Worm (Caenorhabditis elegans) whole organism, mixed stage, embryonic: ENCODE measurements around the gene Y53G8AR.1.

Experiments used
- M03D4.4 ChIP-seq: sonication (generic microtip); optimal IDR thresholded peaks from 2 replicates; lab custom pipeline; 2017; ENCODE audit warnings: mild to moderate bottlenecking, missing genetic modification characterization, missing compliant biosample characterization
- blmp-1 ChIP-seq: fragments of 150-350 bp; optimal IDR thresholded peaks from 2 replicates; lab custom pipeline; 2014; ENCODE audit warnings: missing biosample characterization, missing genetic modification characterization
- ceh-39 ChIP-seq: fragments of 150-350 bp; optimal IDR thresholded peaks from 2 replicates; lab custom pipeline; 2014; ENCODE audit warnings: missing biosample characterization, missing genetic modification characterization
- ceh-43 ChIP-seq: fragments of 200-800 bp; sonication (Bioruptor generic); optimal IDR thresholded peaks from 2 replicates; lab custom pipeline; 2018; ENCODE audit warnings: mild to moderate bottlenecking, missing genetic modification characterization, moderate library complexity, missing compliant biosample characterization
- ceh-83 ChIP-seq: fragments of 200-800 bp; sonication (Bioruptor generic); optimal IDR thresholded peaks from 2 replicates; lab custom pipeline; 2018; ENCODE audit warnings: mild to moderate bottlenecking, missing genetic modification characterization, missing compliant biosample characterization
- drap-1 ChIP-seq: fragments of 200-800 bp; sonication (Bioruptor generic); optimal IDR thresholded peaks from 3 replicates; lab custom pipeline; 2018; ENCODE audit warnings: mild to moderate bottlenecking, missing genetic modification characterization, missing compliant biosample characterization
- elt-1 ChIP-seq: sonication (generic microtip); optimal IDR thresholded peaks from 2 replicates; lab custom pipeline; 2017; ENCODE audit warnings: missing genetic modification characterization, mild to moderate bottlenecking, missing compliant biosample characterization, antibody characterized with exemption, moderate library complexity, borderline replicate concordance; ENCODE audit not compliant: insufficient read depth
- elt-3 ChIP-seq: fragments of 150-350 bp; optimal IDR thresholded peaks from 2 replicates; lab custom pipeline; 2014; ENCODE audit warnings: missing biosample characterization, missing genetic modification characterization
- flh-1 ChIP-seq: fragments of 200-800 bp; sonication (Bioruptor generic); optimal IDR thresholded peaks from 2 replicates; lab custom pipeline; 2018; ENCODE audit warnings: mild to moderate bottlenecking, missing genetic modification characterization, moderate library complexity, missing compliant biosample characterization
- ham-2 ChIP-seq: fragments of 200-800 bp; sonication (Bioruptor generic); optimal IDR thresholded peaks from 2 replicates; lab custom pipeline; 2018; ENCODE audit warnings: mild to moderate bottlenecking, missing genetic modification characterization, missing compliant biosample characterization
- lin-13 ChIP-seq: fragments of 150-350 bp; optimal IDR thresholded peaks from 2 replicates; lab custom pipeline; 2014; ENCODE audit warnings: missing biosample characterization, missing genetic modification characterization
- lin-32 ChIP-seq: fragments of 200-800 bp; sonication (Bioruptor generic); optimal IDR thresholded peaks from 2 replicates; lab custom pipeline; 2018; ENCODE audit warnings: mild to moderate bottlenecking, missing genetic modification characterization, missing compliant biosample characterization
- lsy-2 ChIP-seq: fragments of 150-350 bp; optimal IDR thresholded peaks from 2 replicates; lab custom pipeline; 2014; ENCODE audit warnings: missing biosample characterization, missing genetic modification characterization
- mab-5 ChIP-seq: fragments of 150-350 bp; optimal IDR thresholded peaks from 2 replicates; lab custom pipeline; 2014; ENCODE audit warnings: missing biosample characterization, missing genetic modification characterization
- mep-1 ChIP-seq: fragments of 150-350 bp; optimal IDR thresholded peaks from 2 replicates; lab custom pipeline; 2017; ENCODE audit warnings: missing biosample characterization, missing genetic modification reagents, missing genetic modification characterization, inconsistent platforms
- mls-2 ChIP-seq: sonication (generic microtip); optimal IDR thresholded peaks from 2 replicates; lab custom pipeline; 2016; ENCODE audit warnings: mild to moderate bottlenecking, missing genetic modification characterization, moderate library complexity, missing compliant biosample characterization
- nhr-12 ChIP-seq: fragments of 150-350 bp; optimal IDR thresholded peaks from 2 replicates; lab custom pipeline; 2014; ENCODE audit warnings: missing biosample characterization, missing genetic modification characterization
- nhr-2 ChIP-seq: fragments of 150-350 bp; optimal IDR thresholded peaks from 2 replicates; lab custom pipeline; 2014; ENCODE audit warnings: missing biosample characterization, missing genetic modification characterization
- nhr-237 ChIP-seq: fragments of 150-350 bp; optimal IDR thresholded peaks from 2 replicates; lab custom pipeline; 2014; ENCODE audit warnings: missing biosample characterization, missing genetic modification characterization
- nhr-28 ChIP-seq: fragments of 150-350 bp; optimal IDR thresholded peaks from 2 replicates; lab custom pipeline; 2014; ENCODE audit warnings: missing biosample characterization, missing genetic modification characterization
- nhr-76 ChIP-seq: sonication (generic microtip); optimal IDR thresholded peaks from 2 replicates; lab custom pipeline; 2017; ENCODE audit warnings: missing biosample characterization, missing genetic modification characterization
- pha-4 ChIP-seq: fragments of 150-350 bp; optimal IDR thresholded peaks from 2 replicates; lab custom pipeline; 2018; ENCODE audit warnings: missing biosample characterization, missing genetic modification reagents, missing genetic modification characterization
- sem-2 ChIP-seq: fragments of 200-800 bp; sonication (Bioruptor generic); optimal IDR thresholded peaks from 2 replicates; lab custom pipeline; 2018; ENCODE audit warnings: mild to moderate bottlenecking, missing genetic modification characterization, missing compliant biosample characterization
- snpc-4 ChIP-seq: fragments of 150-350 bp; optimal IDR thresholded peaks from 2 replicates; lab custom pipeline; 2014; ENCODE audit warnings: missing biosample characterization, missing genetic modification characterization
- unc-120 ChIP-seq: sonication (generic microtip); optimal IDR thresholded peaks from 2 replicates; lab custom pipeline; 2017; ENCODE audit warnings: missing genetic modification characterization, missing compliant biosample characterization; ENCODE audit not compliant: poor library complexity, severe bottlenecking
- unc-39 ChIP-seq: fragments of 150-350 bp; optimal IDR thresholded peaks from 2 replicates; lab custom pipeline; 2014; ENCODE audit warnings: missing biosample characterization, missing genetic modification characterization
- unc-62 ChIP-seq: fragments of 150-350 bp; optimal IDR thresholded peaks from 2 replicates; lab custom pipeline; 2014; ENCODE audit warnings: missing biosample characterization, missing genetic modification reagents, missing genetic modification characterization
- zip-8 ChIP-seq: fragments of 150-350 bp; optimal IDR thresholded peaks from 2 replicates; lab custom pipeline; 2014; ENCODE audit warnings: missing biosample characterization, missing genetic modification characterization
- ztf-11 ChIP-seq: fragments of 150-350 bp; optimal IDR thresholded peaks from 2 replicates; lab custom pipeline; 2014; ENCODE audit warnings: missing biosample characterization, missing genetic modification characterization

The Y53G8AR.1 gene

DNA sequence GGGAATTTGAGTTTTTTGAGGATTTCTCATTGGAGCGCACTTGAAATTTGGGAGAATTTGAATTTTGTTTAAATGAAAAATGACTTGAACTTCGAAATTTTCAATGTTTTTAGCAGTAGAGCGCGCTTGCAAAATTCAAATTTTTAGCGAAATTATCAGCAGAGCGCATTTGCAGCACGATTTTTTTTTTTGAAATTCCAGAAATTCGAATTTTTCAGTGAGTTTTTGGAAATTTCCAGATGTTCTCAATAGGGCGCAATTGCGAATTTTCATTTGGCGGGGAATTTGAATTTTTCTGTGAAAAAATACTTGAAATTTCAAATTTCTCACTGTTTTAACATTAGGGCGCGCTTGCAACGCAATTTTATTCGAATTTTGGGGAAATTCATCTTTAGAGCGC is 1.1 kb upstream of the Y53G8AR.1 start:
- TF ChIP-seq unc-120 (tag; lab: Kevin White, UChicago) (no peak), drap-1 (GFP tag; lab: Kevin White, UChicago) (no peak), zip-8 (tag; lab: Kevin White, UChicago) (no peak), lin-32 (GFP tag; lab: Kevin White, UChicago) (no peak), pha-4 (no peak), nhr-237 (tag; lab: Kevin White, UChicago) (no peak), snpc-4 (tag; lab: Kevin White, UChicago) (no peak), sem-2 (no peak), lin-13 (tag; lab: Kevin White, UChicago) (no peak), elt-1 (tag; lab: Kevin White, UChicago) (no peak), mep-1 (tag; lab: Kevin White, UChicago) (no peak), M03D4.4 (tag; lab: Kevin White, UChicago) (no peak), mls-2 (no peak), lsy-2 (tag; lab: Kevin White, UChicago) (no peak), flh-1 (GFP tag; lab: Kevin White, UChicago) (no peak), nhr-2 (tag; lab: Kevin White, UChicago) (no peak), ztf-11 (tag; lab: Kevin White, UChicago) (no peak)

DNA sequence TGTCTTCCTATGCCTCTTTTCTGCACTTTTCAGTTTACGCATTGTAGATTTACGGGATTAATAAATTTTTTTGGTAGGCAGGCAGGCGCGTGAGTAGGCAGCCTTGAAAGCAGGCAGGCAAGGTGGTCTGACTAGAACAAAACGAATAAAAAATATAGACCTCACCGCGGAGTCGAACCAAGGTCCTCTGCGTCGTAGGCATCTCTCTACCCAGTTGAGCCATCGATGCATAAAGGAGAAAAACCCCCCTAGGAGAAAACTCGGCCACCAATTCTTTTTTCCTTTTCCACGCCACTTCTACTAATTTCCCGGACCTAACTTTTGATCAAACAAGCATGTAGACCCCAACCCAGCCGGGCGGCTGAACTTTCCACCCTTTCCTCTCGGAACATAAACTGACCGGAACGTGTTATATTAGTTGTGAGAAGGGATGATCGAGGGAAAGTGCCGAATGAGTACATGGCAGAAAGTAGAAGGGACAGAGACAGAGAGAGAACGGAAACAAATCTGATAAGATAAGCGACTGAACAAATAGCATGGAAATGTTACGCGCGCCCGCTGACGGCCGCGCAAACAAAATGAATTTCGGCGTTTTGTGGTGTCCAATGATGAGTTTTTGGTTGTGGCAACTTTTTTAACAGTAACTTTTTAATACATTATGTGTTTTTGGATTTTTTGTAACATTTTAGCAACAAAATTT is 6.6 kb downstream of the Y53G8AR.1 start:
- TF ChIP-seq elt-3 (peak; percentile 92), blmp-1 (tag; lab: Kevin White, UChicago) (peak; percentile 63), mep-1 (tag; lab: Kevin White, UChicago) (no peak), sem-2 (no peak), unc-62 (GFP tag; lab: Kevin White, UChicago) (no peak), ceh-43 (no peak), pha-4 (peak; percentile 49)

DNA sequence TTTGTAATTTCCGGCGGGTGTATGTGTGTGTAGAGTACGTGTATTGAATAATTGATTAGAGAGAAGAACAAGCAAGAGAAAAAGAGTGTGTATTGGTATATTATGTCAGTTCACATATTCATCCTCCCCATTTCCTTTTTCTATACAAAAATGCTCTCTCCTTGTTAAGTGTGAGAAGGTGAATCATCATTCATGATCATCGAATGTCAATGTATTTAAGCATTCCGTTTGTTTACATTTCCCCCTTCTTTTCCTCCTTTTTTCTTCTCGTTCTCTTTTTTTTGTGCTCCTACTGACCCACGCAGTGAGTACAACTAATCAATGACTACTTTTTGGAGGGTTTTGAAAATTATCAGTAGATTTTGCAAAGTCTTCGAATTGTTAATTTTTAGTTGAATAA is 10.6 kb downstream of the Y53G8AR.1 start:
- TF ChIP-seq pha-4 (peak; percentile 12), flh-1 (GFP tag; lab: Kevin White, UChicago) (no peak)

DNA sequence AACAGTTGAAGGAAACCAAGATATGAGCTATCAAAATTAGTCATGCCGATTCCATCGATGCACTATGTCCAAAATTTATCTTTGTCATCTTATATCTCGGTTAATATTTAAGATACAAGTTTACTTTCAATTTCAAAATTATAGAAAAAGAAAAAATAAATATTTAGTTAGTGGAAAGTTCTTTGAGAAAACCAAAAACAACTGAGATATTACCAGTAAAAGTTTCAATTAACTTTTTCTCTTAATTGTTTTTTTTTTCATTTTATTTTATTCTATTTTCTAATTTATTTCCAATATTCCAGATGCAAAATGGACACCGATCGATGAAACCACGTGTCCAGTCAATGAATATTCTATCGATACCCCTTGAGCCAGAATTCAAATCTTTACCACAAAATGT is 11.7 kb downstream of the Y53G8AR.1 start, which contains the start of gene gei-1:
gei-1 (plus strand) TSS at position 301 of the 400 bp plus-strand sequence.
- TF ChIP-seq ztf-11 (tag; lab: Kevin White, UChicago) (no peak), lin-13 (tag; lab: Kevin White, UChicago) (no peak), nhr-28 (tag; lab: Kevin White, UChicago) (no peak), unc-120 (tag; lab: Kevin White, UChicago) (no peak), M03D4.4 (tag; lab: Kevin White, UChicago) (no peak), ham-2 (no peak), ceh-43 (no peak), nhr-12 (no peak), nhr-2 (tag; lab: Kevin White, UChicago) (no peak), drap-1 (GFP tag; lab: Kevin White, UChicago) (no peak), nhr-76 (tag; lab: Kevin White, UChicago) (no peak), ceh-39 (tag; lab: Kevin White, UChicago) (no peak), mls-2 (no peak), blmp-1 (tag; lab: Kevin White, UChicago) (no peak), unc-39 (tag; lab: Kevin White, UChicago) (no peak), flh-1 (GFP tag; lab: Kevin White, UChicago) (no peak), mab-5 (no peak), ceh-83 (no peak), zip-8 (tag; lab: Kevin White, UChicago) (no peak)

DNA sequence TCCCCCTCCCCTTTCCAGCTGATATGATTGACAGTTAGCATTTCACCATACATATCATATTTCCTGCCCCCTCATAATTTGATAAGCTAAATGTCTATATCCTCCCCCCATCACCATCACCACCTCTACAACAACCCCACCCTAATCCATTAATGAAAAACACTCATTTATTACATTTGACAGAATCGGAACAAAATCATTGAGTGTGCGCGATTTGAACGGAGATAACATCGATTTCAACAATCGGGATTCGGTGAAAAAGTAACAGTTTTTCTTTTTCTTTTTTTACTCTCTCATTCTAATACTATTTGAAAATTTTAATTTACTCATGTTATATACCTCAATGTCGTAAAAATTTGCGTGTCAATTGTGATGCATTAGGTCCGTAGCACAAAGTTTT is 13.0 kb downstream of the Y53G8AR.1 start:
- no peak for TF ChIP-seq zip-8 (tag; lab: Kevin White, UChicago)
- no peak for TF ChIP-seq mab-5
- TF ChIP-seq lin-13 (tag; lab: Kevin White, UChicago): no peak
- TF ChIP-seq elt-1 (tag; lab: Kevin White, UChicago): peak; percentile 74
- no peak for TF ChIP-seq ceh-39 (tag; lab: Kevin White, UChicago)
- TF ChIP-seq nhr-2 (tag; lab: Kevin White, UChicago): no peak
